Fruit fly (Drosophila melanogaster) whole organism, embryonic: ENCODE data around the gene Rlb1.

Source experiments
- Atf3 ChIP-seq: fragments of 200-800 bp; sonication (Bioruptor generic); optimal IDR thresholded peaks from 3 replicates; lab custom pipeline; 2016; ENCODE audit warnings: missing biosample characterization, missing genetic modification characterization
- CG11456 ChIP-seq: fragments of 200-800 bp; sonication (Bioruptor generic); IDR thresholded peaks from 3 replicates; pipeline ENCODE4 v1.3.6; 2022; ENCODE audit warnings: missing biosample characterization, missing genetic modification characterization
- CG11504 ChIP-seq: fragments of 200-800 bp; sonication (Bioruptor generic); optimal IDR thresholded peaks from 3 replicates; lab custom pipeline; 2019; ENCODE audit warnings: missing biosample characterization, mild to moderate bottlenecking, missing genetic modification characterization, moderate library complexity
- CG13123 ChIP-seq: fragments of 200-800 bp; sonication (Bioruptor generic); optimal IDR thresholded peaks from 2 replicates; lab custom pipeline; 2016; ENCODE audit warnings: missing biosample characterization, missing genetic modification characterization
- CG13775 ChIP-seq: fragments of 200-800 bp; sonication (Bioruptor generic); optimal IDR thresholded peaks from 3 replicates; lab custom pipeline; 2017; ENCODE audit warnings: missing biosample characterization, mild to moderate bottlenecking, missing genetic modification characterization
- CG15479 ChIP-seq: fragments of 200-800 bp; sonication (Bioruptor generic); optimal IDR thresholded peaks from 3 replicates; lab custom pipeline; 2019; ENCODE audit warnings: missing biosample characterization, mild to moderate bottlenecking, missing genetic modification characterization, moderate library complexity
- CG17829 ChIP-seq: fragments of 200-800 bp; optimal IDR thresholded peaks from 2 replicates; lab custom pipeline; 2019; ENCODE audit warnings: missing biosample characterization, mild to moderate bottlenecking, missing genetic modification characterization, moderate library complexity
- CG2129 ChIP-seq: fragments of 200-800 bp; sonication (Bioruptor generic); IDR thresholded peaks from 2 replicates; pipeline ENCODE4 v1.3.6; 2022; ENCODE audit warnings: missing biosample characterization, missing genetic modification characterization; ENCODE audit not compliant: partially characterized antibody
- CG2678 ChIP-seq: fragments of 200-800 bp; sonication (Bioruptor generic); optimal IDR thresholded peaks from 3 replicates; lab custom pipeline; 2019; ENCODE audit warnings: missing biosample characterization, mild to moderate bottlenecking, missing genetic modification characterization, moderate library complexity
- CG3163 ChIP-seq: fragments of 200-800 bp; sonication (Bioruptor generic); optimal IDR thresholded peaks from 3 replicates; lab custom pipeline; 2016; ENCODE audit warnings: missing biosample characterization, missing genetic modification characterization
- CG3838 ChIP-seq: fragments of 200-800 bp; sonication (Bioruptor generic); optimal IDR thresholded peaks from 3 replicates; lab custom pipeline; 2016; ENCODE audit warnings: missing biosample characterization, missing genetic modification characterization
- CG3847 ChIP-seq: fragments of 200-800 bp; sonication (Bioruptor generic); IDR thresholded peaks from 2 replicates; pipeline ENCODE4 v1.3.6; 2022; ENCODE audit warnings: missing biosample characterization, missing genetic modification characterization
- CG4282 ChIP-seq: fragments of 200-800 bp; sonication (Bioruptor generic); optimal IDR thresholded peaks from 2 replicates; lab custom pipeline; 2016; ENCODE audit warnings: missing biosample characterization, missing genetic modification characterization
- CG4424 ChIP-seq: fragments of 200-800 bp; sonication (Bioruptor generic); optimal IDR thresholded peaks from 3 replicates; lab custom pipeline; 2016; ENCODE audit warnings: missing biosample characterization, missing genetic modification characterization
- CG7556 ChIP-seq: fragments of 200-800 bp; sonication (Bioruptor generic); optimal IDR thresholded peaks from 2 replicates; lab custom pipeline; 2017; ENCODE audit warnings: missing biosample characterization, mild to moderate bottlenecking, missing genetic modification characterization
- CG8290 ChIP-seq, 3 experiments: fragments of 200-800 bp; sonication (Bioruptor generic); optimal IDR thresholded peaks; 2 replicates each; lab custom pipeline; 2016 to 2019; ENCODE audit warnings: missing biosample characterization in 3 of 3, missing genetic modification characterization in 3 of 3, mild to moderate bottlenecking in 2 of 3, moderate library complexity in 1 of 3
- CG8944 ChIP-seq: fragments of 200-800 bp; sonication (Bioruptor generic); optimal IDR thresholded peaks from 3 replicates; lab custom pipeline; 2016; ENCODE audit warnings: missing biosample characterization, missing genetic modification characterization
- CG9609 ChIP-seq: fragments of 200-800 bp; sonication (Bioruptor generic); optimal IDR thresholded peaks from 3 replicates; lab custom pipeline; 2016; ENCODE audit warnings: missing biosample characterization, missing genetic modification characterization
- CG9932 ChIP-seq: fragments of 200-800 bp; sonication (Bioruptor generic); IDR thresholded peaks from 2 replicates; pipeline ENCODE4 v1.3.6; 2022; ENCODE audit warnings: missing biosample characterization, missing genetic modification characterization
- E2f2 ChIP-seq: fragments of 200-800 bp; sonication (Bioruptor generic); IDR thresholded peaks from 2 replicates; pipeline ENCODE4 v1.3.6; 2022; ENCODE audit warnings: missing biosample characterization, missing genetic modification characterization
- Gug ChIP-seq: fragments of 200-800 bp; sonication (Bioruptor generic); IDR thresholded peaks from 4 replicates; pipeline ENCODE4 v1.3.6; 2022; ENCODE audit warnings: missing biosample characterization, missing genetic modification characterization
- Hr78 ChIP-seq, 2 experiments: fragments of 200-800 bp in 1 of 2; fragments of >200 bp in 1 of 2; sonication (Bioruptor generic) in 1 of 2; optimal IDR thresholded peaks; 2 replicates each; lab custom pipeline; 2017 to 2019; ENCODE audit warnings: missing biosample characterization in 2 of 2, missing genetic modification characterization in 2 of 2, mild to moderate bottlenecking in 1 of 2, moderate library complexity in 1 of 2
- Poxn ChIP-seq: fragments of 200-800 bp; sonication (Bioruptor generic); IDR thresholded peaks from 2 replicates; pipeline ENCODE4 v1.3.6; 2022; ENCODE audit warnings: missing biosample characterization, missing genetic modification characterization
- Sin3A ChIP-seq: fragments of >200 bp; optimal IDR thresholded peaks from 2 replicates; lab custom pipeline; 2018
- abd-A ChIP-seq: fragments of 200-800 bp; sonication (Bioruptor generic); optimal IDR thresholded peaks from 3 replicates; lab custom pipeline; 2019; ENCODE audit warnings: missing biosample characterization, mild to moderate bottlenecking, missing genetic modification characterization, moderate library complexity
- ara ChIP-seq: fragments of 200-800 bp; sonication (Bioruptor generic); IDR thresholded peaks from 2 replicates; pipeline ENCODE4 v1.3.6; 2022; ENCODE audit warnings: missing biosample characterization, missing genetic modification characterization
- bbx ChIP-seq: fragments of 200-800 bp; sonication (Bioruptor generic); IDR thresholded peaks from 2 replicates; pipeline ENCODE4 v1.3.6; 2022; ENCODE audit warnings: missing biosample characterization, missing genetic modification characterization; ENCODE audit not compliant: partially characterized antibody
- cas ChIP-seq: fragments of 200-800 bp; sonication (Bioruptor generic); IDR thresholded peaks from 2 replicates; pipeline ENCODE4 v1.3.6; 2022; ENCODE audit warnings: missing biosample characterization, missing genetic modification characterization
- cato ChIP-seq: fragments of 200-800 bp; sonication (Bioruptor generic); optimal IDR thresholded peaks from 2 replicates; lab custom pipeline; 2016; ENCODE audit warnings: missing biosample characterization, missing genetic modification characterization, borderline replicate concordance
- caup ChIP-seq: fragments of 200-800 bp; sonication (Bioruptor generic); optimal IDR thresholded peaks from 3 replicates; lab custom pipeline; 2017; ENCODE audit warnings: missing biosample characterization, mild to moderate bottlenecking, missing genetic modification characterization, moderate library complexity; ENCODE audit not compliant: severe bottlenecking
- crc ChIP-seq: fragments of 200-800 bp; sonication (Bioruptor generic); optimal IDR thresholded peaks from 2 replicates; lab custom pipeline; 2016; ENCODE audit warnings: missing biosample characterization, missing genetic modification characterization
- ems ChIP-seq: fragments of 200-800 bp; sonication (Bioruptor generic); optimal IDR thresholded peaks from 3 replicates; lab custom pipeline; 2016; ENCODE audit warnings: missing biosample characterization, missing genetic modification characterization
- ewg ChIP-seq: fragments of 200-800 bp; sonication (Bioruptor generic); optimal IDR thresholded peaks from 3 replicates; lab custom pipeline; 2017; ENCODE audit warnings: mild to moderate bottlenecking, missing biosample characterization, missing genetic modification reagents, missing genetic modification characterization
- fru ChIP-seq: fragments of >200 bp; optimal IDR thresholded peaks from 2 replicates; lab custom pipeline; 2017
- gcm2 ChIP-seq: fragments of 200-800 bp; sonication (Bioruptor generic); optimal IDR thresholded peaks from 2 replicates; lab custom pipeline; 2016; ENCODE audit warnings: missing biosample characterization, missing genetic modification characterization
- gsb-n ChIP-seq: fragments of 200-800 bp; sonication (Bioruptor generic); optimal IDR thresholded peaks from 3 replicates; lab custom pipeline; 2018; ENCODE audit warnings: missing biosample characterization, mild to moderate bottlenecking, missing genetic modification characterization
- hb ChIP-seq: fragments of 200-800 bp; sonication (Bioruptor generic); IDR thresholded peaks from 3 replicates; pipeline ENCODE4 v1.3.6; 2022; ENCODE audit warnings: missing biosample characterization, missing genetic modification characterization; ENCODE audit not compliant: partially characterized antibody
- hkb ChIP-seq, 2 experiments: fragments of 200-800 bp in 1 of 2; fragments of >200 bp in 1 of 2; sonication (Bioruptor generic) in 1 of 2; IDR thresholded peaks in 1 of 2; optimal IDR thresholded peaks in 1 of 2; 2 replicates each; pipeline versions ENCODE4 v1.3.6 to Lab custom; 2017 to 2022; ENCODE audit warnings: missing biosample characterization in 1 of 2, missing genetic modification characterization in 1 of 2
- inv ChIP-seq: fragments of 200-800 bp; sonication (Bioruptor generic); IDR thresholded peaks from 2 replicates; pipeline ENCODE4 v1.3.6; 2022; ENCODE audit warnings: missing biosample characterization, missing genetic modification characterization; ENCODE audit not compliant: partially characterized antibody
- kay ChIP-seq: fragments of 200-800 bp; sonication (Bioruptor generic); optimal IDR thresholded peaks from 2 replicates; lab custom pipeline; 2016; ENCODE audit warnings: missing biosample characterization, missing genetic modification characterization
- kni ChIP-seq: fragments of 200-800 bp; sonication (Bioruptor generic); optimal IDR thresholded peaks from 3 replicates; lab custom pipeline; 2017; ENCODE audit warnings: mild to moderate bottlenecking, missing biosample characterization, missing genetic modification reagents, missing genetic modification characterization
- maf-S ChIP-seq: fragments of 200-800 bp; sonication (Bioruptor generic); optimal IDR thresholded peaks from 2 replicates; lab custom pipeline; 2016; ENCODE audit warnings: missing biosample characterization, missing genetic modification characterization
- odd ChIP-seq: fragments of 200-800 bp; sonication (Bioruptor generic); optimal IDR thresholded peaks from 2 replicates; lab custom pipeline; 2017; ENCODE audit warnings: missing biosample characterization, mild to moderate bottlenecking, missing genetic modification characterization
- row ChIP-seq: fragments of 200-800 bp; sonication (Bioruptor generic); IDR thresholded peaks from 3 replicates; pipeline ENCODE4 v1.3.6; 2022; ENCODE audit warnings: missing biosample characterization, missing genetic modification characterization
- salm ChIP-seq: fragments of 200-800 bp; sonication (Bioruptor generic); optimal IDR thresholded peaks from 2 replicates; lab custom pipeline; 2018; ENCODE audit warnings: missing biosample characterization, mild to moderate bottlenecking, missing genetic modification characterization
- sim ChIP-seq: fragments of 200-800 bp; sonication (Bioruptor generic); IDR thresholded peaks from 2 replicates; pipeline ENCODE4 v1.3.6; 2022; ENCODE audit warnings: missing biosample characterization, missing genetic modification characterization
- stc ChIP-seq: fragments of 200-800 bp; sonication (Bioruptor generic); IDR thresholded peaks from 2 replicates; pipeline ENCODE4 v1.3.6; 2022; ENCODE audit warnings: missing biosample characterization, missing genetic modification characterization
- tll ChIP-seq, 2 experiments: fragments of 200-800 bp in 1 of 2; fragments of >200 bp in 1 of 2; sonication (Bioruptor generic) in 1 of 2; optimal IDR thresholded peaks; 2 replicates each; lab custom pipeline; 2017 to 2019; ENCODE audit warnings: missing biosample characterization in 2 of 2, missing genetic modification characterization in 2 of 2, mild to moderate bottlenecking in 1 of 2, moderate library complexity in 1 of 2
- vvl ChIP-seq: fragments of 200-800 bp; sonication (Bioruptor generic); IDR thresholded peaks from 2 replicates; pipeline ENCODE4 v1.3.6; 2022; ENCODE audit warnings: missing biosample characterization, missing genetic modification characterization
- wdn ChIP-seq: fragments of 200-800 bp; sonication (Bioruptor generic); IDR thresholded peaks from 2 replicates; pipeline ENCODE4 v1.3.6; 2022; ENCODE audit warnings: missing biosample characterization, missing genetic modification characterization
- wor ChIP-seq: fragments of 200-800 bp; sonication (Bioruptor generic); IDR thresholded peaks from 2 replicates; pipeline ENCODE4 v1.3.6; 2022; ENCODE audit warnings: missing biosample characterization, missing genetic modification characterization

Rlb1 gene

dm6 chr3R:9504355-9504754 lies 8.8 kb upstream of the Rlb1 start, which contains the start of gene CG8149 (continued):
- TF ChIP-seq CG3838 (GFP tag; lab: Kevin White, UChicago) (no peak), CG2678 (tag; lab: Kevin White, UChicago) (no peak), CG8944 (GFP tag; lab: Kevin White, UChicago) (no peak), Poxn (GFP tag; lab: Robert Waterston, UW) (no peak), CG4282 (no peak), crc (no peak), Atf3 (GFP tag; lab: Kevin White, UChicago) (no peak), maf-S (no peak), kay (GFP tag; lab: Kevin White, UChicago) (no peak), wdn (GFP tag; lab: Robert Waterston, UW) (no peak), CG15479 (GFP tag; lab: Kevin White, UChicago) (no peak), wor (GFP tag; lab: Robert Waterston, UW) (no peak), fru (no peak), bbx (peak; percentile 93), abd-A (no peak), sim (no peak), CG7556 (no peak), odd (no peak), Gug (GFP tag; lab: Robert Waterston, UW) (no peak), row (GFP tag; lab: Robert Waterston, UW) (peak; percentile 60), Hr78 (GFP tag; optimal IDR thresholded peaks at IDR 0.05; lab: Kevin White, UChicago) (no peak), vvl (no peak), CG13123 (GFP tag; lab: Kevin White, UChicago) (no peak), CG9609 (GFP tag; lab: Kevin White, UChicago) (no peak), kni (GFP tag; lab: Kevin White, UChicago) (no peak), inv (GFP tag; lab: Robert Waterston, UW) (peak; percentile 77), CG9932 (GFP tag; lab: Robert Waterston, UW) (no peak; the same call in 1 of the 2 replicates), ara (GFP tag; lab: Robert Waterston, UW) (no peak), CG8290 (GFP tag; optimal IDR thresholded peaks at IDR 0.05; lab: Kevin White, UChicago) (no peak), CG8290 (tag; optimal IDR thresholded peaks at IDR 0.05; lab: Kevin White, UChicago) (no peak), ems (GFP tag; lab: Kevin White, UChicago) (no peak), stc (GFP tag; lab: Robert Waterston, UW) (no peak), CG13775 (no peak), tll (GFP tag; optimal IDR thresholded peaks at IDR 0.05; lab: Kevin White, UChicago) (no peak), hkb (optimal IDR thresholded peaks at IDR 0.05; lab: Kevin White, UChicago) (no peak), hkb (GFP tag; IDR thresholded peaks at IDR 0.05; lab: Robert Waterston, UW) (no peak), CG3163 (no peak), CG4424 (GFP tag; lab: Kevin White, UChicago) (no peak), gcm2 (GFP tag; lab: Kevin White, UChicago) (no peak), Sin3A (lab: Kevin White, UChicago) (no peak), caup (GFP tag; lab: Kevin White, UChicago) (no peak), salm (tag; lab: Kevin White, UChicago) (peak; percentile 20), gsb-n (no peak), CG3847 (no peak), CG11504 (no peak), CG2129 (GFP tag; lab: Robert Waterston, UW) (peak; percentile 90), CG11456 (no peak), cato (GFP tag; lab: Kevin White, UChicago) (no peak), CG17829 (tag; lab: Kevin White, UChicago) (peak; percentile 22), hb (GFP tag; lab: Robert Waterston, UW) (peak; percentile 86), ewg (GFP tag; lab: Kevin White, UChicago) (no peak), E2f2 (GFP tag; lab: Robert Waterston, UW) (peak; percentile 75), cas (GFP tag; lab: Robert Waterston, UW) (no peak)
